Worm (Caenorhabditis elegans): Measurements from ENCODE around the gene amt-2.

- TF ChIP-seq alr-1 (tag; optimal IDR thresholded peaks at IDR 0.05) (no peak), ZK546.5 (tag; optimal IDR thresholded peaks at IDR 0.05) (no peak), ztf-4 (tag; optimal IDR thresholded peaks at IDR 0.05) (no peak), nhr-237 (tag; optimal IDR thresholded peaks at IDR 0.05) (no peak)
Observed at ce11 chrIV:13063714-13064113, 21.5 kb downstream of the amt-2 start, which contains the start of gene scl-5.
